Fruit fly (Drosophila melanogaster) whole organism, prepupa: ENCODE measurements around the gene Jhbp2.

Experiments
- Blimp-1 ChIP-seq: fragments of 200-800 bp; sonication (Bioruptor generic); optimal IDR thresholded peaks from 3 replicates; lab custom pipeline; 2017; ENCODE audit warnings: missing biosample characterization, missing genetic modification characterization, mild to moderate bottlenecking, moderate library complexity, missing genetic modification reagents
- CG10631 ChIP-seq: fragments of 200-800 bp; sonication (Bioruptor generic); optimal IDR thresholded peaks from 2 replicates; lab custom pipeline; 2016; ENCODE audit warnings: missing biosample characterization, missing genetic modification characterization
- CG11294 ChIP-seq: fragments of 200-800 bp; sonication (Bioruptor generic); IDR thresholded peaks from 2 replicates; pipeline ENCODE4 v1.3.6; 2022; ENCODE audit warnings: missing biosample characterization, missing genetic modification characterization
- CG11902 ChIP-seq: fragments of 200-800 bp; sonication (Bioruptor generic); optimal IDR thresholded peaks from 3 replicates; lab custom pipeline; 2016; ENCODE audit warnings: missing biosample characterization, missing genetic modification characterization
- CG1621 ChIP-seq: fragments of 200-800 bp; sonication (Bioruptor generic); optimal IDR thresholded peaks from 3 replicates; lab custom pipeline; 2018; ENCODE audit warnings: missing biosample characterization, mild to moderate bottlenecking, missing genetic modification characterization
- CG3032 ChIP-seq: fragments of 200-800 bp; optimal IDR thresholded peaks from 2 replicates; lab custom pipeline; 2019; ENCODE audit warnings: missing biosample characterization, mild to moderate bottlenecking, missing genetic modification characterization, moderate library complexity
- CG31627 ChIP-seq: fragments of 200-800 bp; sonication (Bioruptor generic); optimal IDR thresholded peaks from 3 replicates; lab custom pipeline; 2016; ENCODE audit warnings: missing biosample characterization, missing genetic modification characterization
- CG32006 ChIP-seq: fragments of 200-800 bp; sonication (Bioruptor generic); optimal IDR thresholded peaks from 3 replicates; lab custom pipeline; 2017; ENCODE audit warnings: missing biosample characterization, mild to moderate bottlenecking, missing genetic modification characterization
- CG34406 ChIP-seq: fragments of 200-800 bp; sonication (Bioruptor generic); optimal IDR thresholded peaks from 3 replicates; lab custom pipeline; 2016; ENCODE audit warnings: missing biosample characterization, missing genetic modification characterization
- CG3919 ChIP-seq: fragments of 200-800 bp; sonication (Bioruptor generic); optimal IDR thresholded peaks from 3 replicates; lab custom pipeline; 2016; ENCODE audit warnings: missing biosample characterization, missing genetic modification characterization
- CG4318 ChIP-seq: fragments of 200-800 bp; sonication (Bioruptor generic); optimal IDR thresholded peaks from 3 replicates; lab custom pipeline; 2017; ENCODE audit warnings: missing biosample characterization, mild to moderate bottlenecking, missing genetic modification characterization
- CG6163 ChIP-seq: fragments of 200-800 bp; sonication (Bioruptor generic); IDR thresholded peaks from 3 replicates; pipeline ENCODE4 v1.3.6; 2022; ENCODE audit warnings: missing biosample characterization, missing genetic modification characterization
- CG6792 ChIP-seq: fragments of 200-800 bp; sonication (Bioruptor generic); optimal IDR thresholded peaks from 3 replicates; lab custom pipeline; 2016; ENCODE audit warnings: missing biosample characterization, missing genetic modification characterization
- CG6808 ChIP-seq: fragments of 200-800 bp; sonication (Bioruptor generic); optimal IDR thresholded peaks from 3 replicates; lab custom pipeline; 2017; ENCODE audit warnings: missing biosample characterization, missing genetic modification characterization, mild to moderate bottlenecking, moderate library complexity, missing genetic modification reagents
- CG7368 ChIP-seq: fragments of 200-800 bp; sonication (Bioruptor generic); optimal IDR thresholded peaks from 3 replicates; lab custom pipeline; 2016; ENCODE audit warnings: missing biosample characterization, missing genetic modification characterization
- CG8119 ChIP-seq: fragments of 200-800 bp; sonication (Bioruptor generic); IDR thresholded peaks from 3 replicates; pipeline ENCODE4 v1.3.6; 2022; ENCODE audit warnings: missing biosample characterization, missing genetic modification characterization
- CG8319 ChIP-seq: fragments of 200-800 bp; sonication (Bioruptor generic); optimal IDR thresholded peaks from 3 replicates; lab custom pipeline; 2016; ENCODE audit warnings: missing biosample characterization, missing genetic modification characterization
- CG9139 ChIP-seq: fragments of 200-800 bp; sonication (Bioruptor generic); optimal IDR thresholded peaks from 3 replicates; lab custom pipeline; 2017; ENCODE audit warnings: missing biosample characterization, mild to moderate bottlenecking, missing genetic modification characterization
- Eip75B ChIP-seq: fragments of 200-800 bp; sonication (Bioruptor generic); optimal IDR thresholded peaks from 3 replicates; lab custom pipeline; 2016; ENCODE audit warnings: missing biosample characterization, missing genetic modification characterization
- Eip78C ChIP-seq: fragments of 200-800 bp; sonication (Bioruptor generic); peaks from one replicate; lab custom pipeline; 2016; ENCODE audit warnings: missing biosample characterization, missing genetic modification characterization
- Gug ChIP-seq: fragments of 200-800 bp; sonication (Bioruptor generic); IDR thresholded peaks from 2 replicates; pipeline ENCODE4 v1.3.6; 2022; ENCODE audit warnings: missing biosample characterization, missing genetic modification characterization
- Hr39 ChIP-seq: fragments of 200-800 bp; sonication (Bioruptor generic); optimal IDR thresholded peaks from 2 replicates; lab custom pipeline; 2016; ENCODE audit warnings: missing biosample characterization, missing genetic modification characterization
- Hr4 ChIP-seq: fragments of 200-800 bp; sonication (Bioruptor generic); optimal IDR thresholded peaks from 3 replicates; lab custom pipeline; 2016; ENCODE audit warnings: missing biosample characterization, missing genetic modification characterization
- Met ChIP-seq: fragments of 200-800 bp; sonication (Bioruptor generic); optimal IDR thresholded peaks from 3 replicates; lab custom pipeline; 2016; ENCODE audit warnings: missing biosample characterization, missing genetic modification characterization
- Smox ChIP-seq: fragments of 200-800 bp; sonication (Bioruptor generic); optimal IDR thresholded peaks from 3 replicates; lab custom pipeline; 2016; ENCODE audit warnings: missing biosample characterization, missing genetic modification characterization
- Sox102F ChIP-seq: fragments of 200-800 bp; sonication (Bioruptor generic); optimal IDR thresholded peaks from 2 replicates; lab custom pipeline; 2016; ENCODE audit warnings: missing biosample characterization, mild to moderate bottlenecking, missing genetic modification characterization
- Sox14 ChIP-seq: fragments of 200-800 bp; sonication (Bioruptor generic); optimal IDR thresholded peaks from 3 replicates; lab custom pipeline; 2016; ENCODE audit warnings: missing biosample characterization, missing genetic modification characterization
- Sox15 ChIP-seq: fragments of 200-800 bp; sonication (Bioruptor generic); optimal IDR thresholded peaks from 3 replicates; lab custom pipeline; 2016; ENCODE audit warnings: missing biosample characterization, missing genetic modification characterization
- achi ChIP-seq: fragments of 200-800 bp; sonication (Bioruptor generic); optimal IDR thresholded peaks from 3 replicates; lab custom pipeline; 2016; ENCODE audit warnings: missing biosample characterization, missing genetic modification characterization
- acj6 ChIP-seq: fragments of 200-800 bp; sonication (Bioruptor generic); optimal IDR thresholded peaks from 3 replicates; lab custom pipeline; 2016; ENCODE audit warnings: missing biosample characterization, missing genetic modification characterization
- dac ChIP-seq: fragments of 200-800 bp; sonication (Bioruptor generic); optimal IDR thresholded peaks from 2 replicates; lab custom pipeline; 2017; ENCODE audit warnings: missing biosample characterization, mild to moderate bottlenecking, missing genetic modification characterization
- dsx ChIP-seq: fragments of 200-800 bp; optimal IDR thresholded peaks from 3 replicates; lab custom pipeline; 2019; ENCODE audit warnings: missing biosample characterization, mild to moderate bottlenecking, missing genetic modification characterization, moderate library complexity; ENCODE audit not compliant: poor library complexity, severe bottlenecking
- eg ChIP-seq: fragments of 200-800 bp; sonication (Bioruptor generic); IDR thresholded peaks from 3 replicates; pipeline ENCODE4 v1.3.6; 2022; ENCODE audit warnings: missing biosample characterization, missing genetic modification characterization
- esn ChIP-seq: fragments of 200-800 bp; sonication (Bioruptor generic); optimal IDR thresholded peaks from 2 replicates; lab custom pipeline; 2016; ENCODE audit warnings: missing biosample characterization, mild to moderate bottlenecking, missing genetic modification characterization, moderate library complexity
- fkh ChIP-seq: fragments of 200-800 bp; sonication (Bioruptor generic); optimal IDR thresholded peaks from 3 replicates; lab custom pipeline; 2017; ENCODE audit warnings: missing biosample characterization, mild to moderate bottlenecking, missing genetic modification characterization, moderate library complexity
- pdm3 ChIP-seq: fragments of 200-800 bp; sonication (Bioruptor generic); optimal IDR thresholded peaks from 3 replicates; lab custom pipeline; 2016; ENCODE audit warnings: missing biosample characterization, missing genetic modification characterization
- spab ChIP-seq: fragments of 200-800 bp; sonication (Bioruptor generic); optimal IDR thresholded peaks from 2 replicates; lab custom pipeline; 2017; ENCODE audit warnings: missing biosample characterization, mild to moderate bottlenecking, missing genetic modification characterization, missing genetic modification reagents
- ss ChIP-seq, 2 experiments: fragments of 200-800 bp; sonication (Bioruptor generic); optimal IDR thresholded peaks; 2 replicates in 1 of 2; 3 replicates in 1 of 2; lab custom pipeline; 2017 to 2018; ENCODE audit warnings: mild to moderate bottlenecking in 2 of 2, missing biosample characterization in 2 of 2, missing genetic modification characterization in 2 of 2, moderate library complexity in 1 of 2
- svp ChIP-seq: fragments of 200-800 bp; sonication (Bioruptor generic); peaks from one replicate; lab custom pipeline; 2016; ENCODE audit warnings: missing biosample characterization, missing genetic modification characterization
- topi ChIP-seq: fragments of 200-800 bp; sonication (Bioruptor generic); optimal IDR thresholded peaks from 3 replicates; lab custom pipeline; 2016; ENCODE audit warnings: missing biosample characterization, missing genetic modification characterization
- vri ChIP-seq: fragments of 200-800 bp; sonication (Bioruptor generic); optimal IDR thresholded peaks from 3 replicates; lab custom pipeline; 2016; ENCODE audit warnings: missing biosample characterization, mild to moderate bottlenecking, missing genetic modification characterization

Gene Jhbp2

dm6 chr3R:4952571-4952929, 8.6 kb downstream of the Jhbp2 start, which contains the start of gene Ubc6 (continued):
- TF ChIP-seq vri (GFP tag; lab: Kevin White, UChicago), result peak; percentile 32
- TF ChIP-seq CG1621 (tag; lab: Kevin White, UChicago), result peak; percentile 53

- TF ChIP-seq CG4318 (GFP tag; lab: Kevin White, UChicago) (no peak), dac (GFP tag; lab: Kevin White, UChicago) (no peak), CG8319 (GFP tag; lab: Kevin White, UChicago) (no peak), Met (no peak), Blimp-1 (GFP tag; lab: Kevin White, UChicago) (peak; percentile 26), Eip78C (GFP tag; lab: Kevin White, UChicago) (peak; percentile 55), CG9139 (GFP tag; lab: Kevin White, UChicago) (peak; percentile 3), Eip75B (GFP tag; lab: Kevin White, UChicago) (no peak), svp (GFP tag; lab: Kevin White, UChicago) (peak; percentile 99), CG34406 (GFP tag; lab: Kevin White, UChicago) (no peak), Sox14 (GFP tag; lab: Kevin White, UChicago) (peak; percentile 45), fkh (peak; percentile 69), achi (GFP tag; lab: Kevin White, UChicago) (no peak), CG31627 (GFP tag; lab: Kevin White, UChicago) (no peak), ss (GFP tag; optimal IDR thresholded peaks at IDR 0.05; lab: Kevin White, UChicago) (peak; percentile 38 to 58), CG1621 (tag; lab: Kevin White, UChicago) (no peak)
These were observed 9.2 kb downstream of the Jhbp2 start for dm6 chr3R:4951764-4952570.

dm6 chr3R:4947732-4948131, 13.4 kb downstream of the Jhbp2 start:
- TF ChIP-seq CG7368 (no peak), CG8119 (GFP tag; lab: Robert Waterston, UW) (no peak), CG6808 (no peak), esn (GFP tag; lab: Kevin White, UChicago) (no peak), Smox (GFP tag; lab: Kevin White, UChicago) (no peak), Eip78C (GFP tag; lab: Kevin White, UChicago) (no peak), Met (no peak), dsx (GFP tag; lab: Kevin White, UChicago) (no peak), eg (GFP tag; lab: Robert Waterston, UW) (no peak), CG11902 (GFP tag; lab: Kevin White, UChicago) (no peak)

- TF ChIP-seq acj6 (GFP tag; lab: Kevin White, UChicago), result no peak
- no peak for TF ChIP-seq Hr4 (GFP tag; lab: Kevin White, UChicago)
- TF ChIP-seq CG1621 (tag; lab: Kevin White, UChicago), result no peak
- TF ChIP-seq spab, result no peak
- TF ChIP-seq topi, result no peak
- peak; percentile 38 for TF ChIP-seq fkh
- TF ChIP-seq CG11902 (GFP tag; lab: Kevin White, UChicago), result no peak
- no peak for TF ChIP-seq Sox102F (GFP tag; lab: Kevin White, UChicago)
- peak; percentile 71 for TF ChIP-seq Sox14 (GFP tag; lab: Kevin White, UChicago)
- TF ChIP-seq esn (GFP tag; lab: Kevin White, UChicago), result no peak
- no peak for TF ChIP-seq dac (GFP tag; lab: Kevin White, UChicago)
- no peak for TF ChIP-seq CG6792 (GFP tag; lab: Kevin White, UChicago)
- no peak for TF ChIP-seq CG3032 (tag; lab: Kevin White, UChicago)
- TF ChIP-seq CG6163 (GFP tag; lab: Robert Waterston, UW), result no peak
- no peak for TF ChIP-seq Met
- no peak for TF ChIP-seq CG7368
- TF ChIP-seq CG4318 (GFP tag; lab: Kevin White, UChicago), result no peak
- peak; percentile 13 for TF ChIP-seq CG3919
- no peak for TF ChIP-seq CG8319 (GFP tag; lab: Kevin White, UChicago)
- TF ChIP-seq Hr39 (GFP tag; lab: Kevin White, UChicago), result no peak
- TF ChIP-seq ss (GFP tag; optimal IDR thresholded peaks at IDR 0.05; lab: Kevin White, UChicago), result peak in 1 of 2 experiments; percentile 81
- TF ChIP-seq CG32006 (GFP tag; lab: Kevin White, UChicago), result no peak
- no peak for TF ChIP-seq Gug (GFP tag; lab: Robert Waterston, UW)
- TF ChIP-seq Sox15 (GFP tag; lab: Kevin White, UChicago), result no peak
- TF ChIP-seq pdm3 (GFP tag; lab: Kevin White, UChicago), result no peak
- no peak for TF ChIP-seq CG34406 (GFP tag; lab: Kevin White, UChicago)
- no peak for TF ChIP-seq Blimp-1 (GFP tag; lab: Kevin White, UChicago)
- TF ChIP-seq CG31627 (GFP tag; lab: Kevin White, UChicago), result no peak
- no peak for TF ChIP-seq Eip75B (GFP tag; lab: Kevin White, UChicago)
- TF ChIP-seq CG11294 (GFP tag; lab: Robert Waterston, UW), result no peak
- TF ChIP-seq svp (GFP tag; lab: Kevin White, UChicago), result peak; percentile 45
- no peak for TF ChIP-seq CG10631 (GFP tag; lab: Kevin White, UChicago)
- no peak for TF ChIP-seq vri (GFP tag; lab: Kevin White, UChicago)
These were observed 46.7 kb downstream of the Jhbp2 start for dm6 chr3R:4914439-4914880.
